Worm (Caenorhabditis elegans): ENCODE measurements around the gene cyn-12.

- TF ChIP-seq elt-1 (tag; optimal IDR thresholded peaks at IDR 0.05) (no peak), ceh-16 (tag; optimal IDR thresholded peaks at IDR 0.05) (no peak), egl-27 (tag; optimal IDR thresholded peaks at IDR 0.05) (no peak)
These were observed 49.6 kb downstream of the cyn-12 start, which contains the start of gene Y43B11AR.3 for ce11 chrIV:7083382-7083784.

All from whole organism, L2 larva.